Worm (Caenorhabditis elegans) whole organism, young adult: ENCODE data around the gene K04H4.5.

ENCODE experiments used
- C06A6.2 ChIP-seq: fragments of 200-800 bp; sonication (Bioruptor generic); conservative IDR thresholded peaks from 2 replicates; pipeline ENCODE4 v1.3.6; 2022; ENCODE audit warnings: missing genetic modification characterization, missing compliant biosample characterization
- F33H1.4 ChIP-seq: fragments of 200-800 bp; sonication (Bioruptor generic); IDR thresholded peaks from 2 replicates; pipeline ENCODE4 v1.3.6; 2022; ENCODE audit warnings: missing genetic modification reagents, missing genetic modification characterization, missing compliant biosample characterization
- F37B4.10 ChIP-seq: fragments of 200-800 bp; sonication (Bioruptor generic); IDR thresholded peaks from 2 replicates; pipeline ENCODE4 v1.3.6; 2022; ENCODE audit warnings: missing genetic modification characterization, missing compliant biosample characterization
- F49E8.2 ChIP-seq: sonication (generic microtip); optimal IDR thresholded peaks from 3 replicates; lab custom pipeline; 2017; ENCODE audit warnings: missing genetic modification characterization, mild to moderate bottlenecking, missing compliant biosample characterization, antibody characterized with exemption, moderate library complexity; ENCODE audit not compliant: insufficient read depth
- F52B5.7 ChIP-seq: sonication (generic microtip); optimal IDR thresholded peaks from 2 replicates; lab custom pipeline; 2016; ENCODE audit warnings: mild to moderate bottlenecking, missing genetic modification characterization, missing compliant biosample characterization
- ZK185.1 ChIP-seq: sonication (generic microtip); optimal IDR thresholded peaks from 2 replicates; lab custom pipeline; 2016; ENCODE audit warnings: mild to moderate bottlenecking, missing genetic modification characterization, missing compliant biosample characterization; ENCODE audit not compliant: poor library complexity, severe bottlenecking
- ama-1 ChIP-seq, 3 experiments: fragments of 150-350 bp in 1 of 3; sonication (generic microtip) in 2 of 3; optimal IDR thresholded peaks; 2 replicates each; lab custom pipeline; 2014 to 2018; ENCODE audit warnings: missing biosample characterization in 2 of 3, missing genetic modification characterization in 2 of 3, missing genetic modification reagents in 2 of 3
- attf-6 ChIP-seq: fragments of 200-800 bp; sonication (Bioruptor generic); IDR thresholded peaks from 2 replicates; pipeline ENCODE4 v1.3.6; 2022; ENCODE audit warnings: missing genetic modification reagents, missing genetic modification characterization, missing compliant biosample characterization
- ceh-100 ChIP-seq: fragments of 200-800 bp; sonication (Bioruptor generic); IDR thresholded peaks from 2 replicates; pipeline ENCODE4 v1.3.6; 2022; ENCODE audit warnings: missing genetic modification reagents, missing genetic modification characterization, missing compliant biosample characterization
- ceh-58 ChIP-seq: fragments of 200-800 bp; sonication (Bioruptor generic); IDR thresholded peaks from 2 replicates; pipeline ENCODE4 v1.3.6; 2022; ENCODE audit warnings: missing genetic modification characterization, missing compliant biosample characterization
- ceh-91 ChIP-seq: fragments of 200-800 bp; sonication (Bioruptor generic); IDR thresholded peaks from 2 replicates; pipeline ENCODE4 v1.3.6; 2022; ENCODE audit warnings: missing genetic modification reagents, missing genetic modification characterization, missing compliant biosample characterization
- die-1 ChIP-seq: sonication (generic microtip); optimal IDR thresholded peaks from 2 replicates; lab custom pipeline; 2016; ENCODE audit warnings: missing genotype, mild to moderate bottlenecking, missing genetic modification characterization, missing compliant biosample characterization
- dpff-1 ChIP-seq: sonication (generic microtip); optimal IDR thresholded peaks from 2 replicates; lab custom pipeline; 2017; ENCODE audit warnings: mild to moderate bottlenecking, missing genetic modification characterization, missing compliant biosample characterization
- egl-18 ChIP-seq: fragments of 200-800 bp; sonication (Bioruptor generic); IDR thresholded peaks from 2 replicates; pipeline ENCODE4 v1.3.6; 2022; ENCODE audit warnings: missing genetic modification reagents, missing genetic modification characterization, missing compliant biosample characterization
- egl-44 ChIP-seq: fragments of 200-800 bp; sonication (Bioruptor generic); IDR thresholded peaks from 2 replicates; pipeline ENCODE4 v1.3.6; 2022; ENCODE audit warnings: missing genetic modification reagents, missing genetic modification characterization, missing compliant biosample characterization
- ekl-4 ChIP-seq: fragments of 200-800 bp; sonication (Bioruptor generic); IDR thresholded peaks from 2 replicates; pipeline ENCODE4 v1.3.6; 2022; ENCODE audit warnings: missing genetic modification reagents, missing genetic modification characterization, missing compliant biosample characterization
- gei-17 ChIP-seq: fragments of 200-800 bp; sonication (Bioruptor generic); optimal IDR thresholded peaks from 2 replicates; lab custom pipeline; 2018; ENCODE audit warnings: mild to moderate bottlenecking, missing genetic modification characterization, missing compliant biosample characterization
- hlh-12 ChIP-seq: sonication (generic microtip); optimal IDR thresholded peaks from 2 replicates; lab custom pipeline; 2016; ENCODE audit warnings: missing genetic modification characterization, missing compliant biosample characterization
- hlh-26 ChIP-seq: fragments of 200-800 bp; sonication (Bioruptor generic); conservative IDR thresholded peaks from 2 replicates; pipeline ENCODE4 v1.3.6; 2022; ENCODE audit warnings: missing genetic modification reagents, missing genetic modification characterization, missing compliant biosample characterization
- hmg-1.2 ChIP-seq: fragments of 200-800 bp; sonication (Bioruptor generic); IDR thresholded peaks from 2 replicates; pipeline ENCODE4 v1.3.6; 2022; ENCODE audit warnings: missing genetic modification reagents, missing genetic modification characterization, missing compliant biosample characterization
- hrde-1 ChIP-seq: sonication (generic microtip); optimal IDR thresholded peaks from 2 replicates; lab custom pipeline; 2016; ENCODE audit warnings: missing genetic modification characterization, mild to moderate bottlenecking, missing compliant biosample characterization, moderate library complexity, missing genotype, missing genetic modification reagents, borderline replicate concordance
- hsf-1 ChIP-seq: fragments of 200-800 bp; sonication (Bioruptor generic); IDR thresholded peaks from 2 replicates; pipeline ENCODE4 v1.3.6; 2022; ENCODE audit warnings: missing genetic modification reagents, missing genetic modification characterization, missing compliant biosample characterization
- lag-1 ChIP-seq: fragments of 200-800 bp; sonication (Bioruptor generic); IDR thresholded peaks from 2 replicates; pipeline ENCODE4 v1.3.6; 2022; ENCODE audit warnings: missing genetic modification reagents, missing genetic modification characterization, missing compliant biosample characterization
- let-607 ChIP-seq, 2 experiments: fragments of 200-800 bp in 1 of 2; sonication (Bioruptor generic) in 1 of 2; sonication (generic microtip) in 1 of 2; optimal IDR thresholded peaks; 2 replicates each; lab custom pipeline; 2016 to 2018; ENCODE audit warnings: mild to moderate bottlenecking in 2 of 2, missing compliant biosample characterization in 2 of 2, missing genetic modification characterization in 2 of 2, moderate library complexity in 2 of 2, missing genotype in 1 of 2
- lin-35 ChIP-seq, 3 experiments: fragments of 150-350 bp in 2 of 3; sonication (generic microtip) in 1 of 3; optimal IDR thresholded peaks; 2 replicates each; lab custom pipeline; 2014 to 2018; ENCODE audit warnings: missing biosample characterization in 3 of 3, missing genetic modification characterization in 3 of 3, missing genetic modification reagents in 3 of 3
- lsl-1 ChIP-seq: fragments of 200-800 bp; sonication (Bioruptor generic); optimal IDR thresholded peaks from 2 replicates; lab custom pipeline; 2018; ENCODE audit warnings: mild to moderate bottlenecking, missing genetic modification characterization, moderate library complexity, missing compliant biosample characterization
- madf-10 ChIP-seq: sonication (generic microtip); optimal IDR thresholded peaks from 2 replicates; lab custom pipeline; 2016; ENCODE audit warnings: mild to moderate bottlenecking, missing genetic modification characterization, missing compliant biosample characterization
- madf-3 ChIP-seq: fragments of 200-800 bp; sonication (Bioruptor generic); IDR thresholded peaks from 2 replicates; pipeline ENCODE4 v1.3.6; 2022; ENCODE audit warnings: missing genetic modification reagents, missing genetic modification characterization, missing compliant biosample characterization
- madf-8 ChIP-seq: fragments of 200-800 bp; sonication (Bioruptor generic); conservative IDR thresholded peaks from 2 replicates; pipeline ENCODE4 v1.3.6; 2022; ENCODE audit warnings: missing genetic modification reagents, missing genetic modification characterization, missing compliant biosample characterization
- mcd-1 ChIP-seq: fragments of 200-800 bp; sonication (Bioruptor generic); IDR thresholded peaks from 2 replicates; pipeline ENCODE4 v1.3.6; 2022; ENCODE audit warnings: missing genetic modification reagents, missing genetic modification characterization, missing compliant biosample characterization
- nhr-80 ChIP-seq: sonication (generic microtip); optimal IDR thresholded peaks from 2 replicates; lab custom pipeline; 2016; ENCODE audit warnings: missing genetic modification characterization, missing compliant biosample characterization
- pha-4 ChIP-seq: fragments of 150-350 bp; sonication (generic microtip); optimal IDR thresholded peaks from 2 replicates; lab custom pipeline; 2014; ENCODE audit warnings: missing biosample characterization, missing genetic modification reagents, missing genetic modification characterization
- rcor-1 ChIP-seq: fragments of 200-800 bp; sonication (Bioruptor generic); IDR thresholded peaks from 2 replicates; pipeline ENCODE4 v1.3.6; 2022; ENCODE audit warnings: missing genetic modification reagents, missing genetic modification characterization, missing compliant biosample characterization
- rpc-1 ChIP-seq, 2 experiments: fragments of 150-350 bp in 1 of 2; sonication (generic microtip) in 1 of 2; optimal IDR thresholded peaks; 2 replicates each; lab custom pipeline; 2014 to 2018; ENCODE audit warnings: missing biosample characterization in 1 of 2, missing genetic modification characterization in 1 of 2, missing genetic modification reagents in 1 of 2, missing genotype in 1 of 2
- sdz-38 ChIP-seq: sonication (generic microtip); optimal IDR thresholded peaks from 2 replicates; lab custom pipeline; 2016; ENCODE audit warnings: missing genotype, missing genetic modification characterization, missing compliant biosample characterization
- snpc-3.4 ChIP-seq: sonication (generic microtip); optimal IDR thresholded peaks from 2 replicates; lab custom pipeline; 2017; ENCODE audit warnings: missing genetic modification characterization, mild to moderate bottlenecking, missing compliant biosample characterization, antibody characterized with exemption, moderate library complexity, missing genotype, missing genetic modification reagents
- sptf-2 ChIP-seq: fragments of 200-800 bp; sonication (Bioruptor generic); optimal IDR thresholded peaks from 2 replicates; lab custom pipeline; 2018; ENCODE audit warnings: mild to moderate bottlenecking, missing genetic modification characterization, missing compliant biosample characterization
- tlf-1 ChIP-seq: fragments of 200-800 bp; sonication (Bioruptor generic); optimal IDR thresholded peaks from 2 replicates; lab custom pipeline; 2018; ENCODE audit warnings: mild to moderate bottlenecking, missing genetic modification characterization, missing compliant biosample characterization
- unc-130 ChIP-seq: sonication (generic microtip); optimal IDR thresholded peaks from 2 replicates; lab custom pipeline; 2016; ENCODE audit warnings: missing genetic modification reagents, missing genetic modification characterization, missing compliant biosample characterization
- zfh-2 ChIP-seq: fragments of 200-800 bp; sonication (Bioruptor generic); conservative IDR thresholded peaks from 2 replicates; pipeline ENCODE4 v1.3.6; 2022; ENCODE audit warnings: missing genetic modification reagents, missing genetic modification characterization, missing compliant biosample characterization
- ztf-26 ChIP-seq: sonication (generic microtip); optimal IDR thresholded peaks from 2 replicates; lab custom pipeline; 2017; ENCODE audit warnings: missing genetic modification characterization, missing compliant biosample characterization
- ztf-6 ChIP-seq: fragments of 200-800 bp; sonication (Bioruptor generic); IDR thresholded peaks from 2 replicates; pipeline ENCODE4 v1.3.6; 2022; ENCODE audit warnings: missing genetic modification reagents, missing genetic modification characterization, missing compliant biosample characterization

K04H4.5 gene

DNA sequence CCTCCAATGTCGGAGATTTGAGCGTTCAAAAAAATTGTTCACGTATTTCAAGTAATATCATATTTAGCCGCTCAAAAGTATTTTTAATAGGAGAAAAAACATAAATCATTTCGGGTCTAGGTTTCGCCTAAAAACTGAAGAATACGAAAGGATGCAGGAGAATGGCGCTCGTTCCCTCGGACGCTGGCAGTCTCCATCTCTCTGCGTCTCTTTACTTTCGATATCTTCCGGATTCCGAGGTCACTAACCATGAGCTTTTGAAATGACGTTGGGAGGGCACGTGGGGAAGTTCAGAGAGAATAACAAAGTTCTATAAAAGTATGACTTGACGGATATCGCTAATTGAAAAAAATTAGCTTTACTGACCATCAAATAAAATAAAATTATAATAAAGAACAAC, 31.8 kb downstream of the K04H4.5 start (continued):
- TF ChIP-seq die-1 (tag; lab: Kevin White, UChicago) = no peak
- TF ChIP-seq rcor-1 (GFP tag; lab: Robert Waterston, UW) = 0 out of 2 replicates have a peak, but pooled peaks have one; percentile 7
- TF ChIP-seq unc-130 (GFP tag; lab: Kevin White, UChicago) = no peak
- 0 out of 2 replicates have a peak, but pooled peaks have one; percentile 30 for TF ChIP-seq ceh-100
- peak; percentile 61 for TF ChIP-seq attf-6
- TF ChIP-seq pha-4 = no peak
- TF ChIP-seq sptf-2 (GFP tag; lab: Kevin White, UChicago) = no peak
- TF ChIP-seq lag-1 (GFP tag; lab: Robert Waterston, UW) = no peak
- TF ChIP-seq F49E8.2 (tag; lab: Kevin White, UChicago) = peak; percentile 23
- TF ChIP-seq madf-8 (GFP tag; lab: Robert Waterston, UW) = peak; percentile 46
- no peak for TF ChIP-seq ama-1 (optimal IDR thresholded peaks at IDR 0.05; lab: Kevin White, UChicago)
- no peak for TF ChIP-seq ama-1 (GFP tag; optimal IDR thresholded peaks at IDR 0.05; lab: Kevin White, UChicago)
- no peak for TF ChIP-seq ceh-58 (GFP tag; lab: Robert Waterston, UW)
- TF ChIP-seq ztf-26 (tag; lab: Kevin White, UChicago) = no peak
- no peak for TF ChIP-seq sdz-38 (tag; lab: Kevin White, UChicago)
- TF ChIP-seq snpc-3.4 (tag; lab: Kevin White, UChicago) = peak; percentile 54
- TF ChIP-seq F37B4.10 (GFP tag; lab: Robert Waterston, UW) = no peak
- no peak for TF ChIP-seq hlh-12 (tag; lab: Kevin White, UChicago)
- TF ChIP-seq hmg-1.2 (GFP tag; lab: Robert Waterston, UW) = peak; percentile 41; the same call in 1 of the 2 replicates
- TF ChIP-seq mcd-1 (GFP tag; lab: Robert Waterston, UW) = peak; percentile 38; the same call in 1 of the 2 replicates
- TF ChIP-seq ZK185.1 = no peak
- TF ChIP-seq ceh-91 (GFP tag; lab: Robert Waterston, UW) = no peak
- TF ChIP-seq nhr-80 (tag; lab: Kevin White, UChicago) = no peak
- TF ChIP-seq dpff-1 = no peak
- no peak for TF ChIP-seq C06A6.2
- no peak for TF ChIP-seq F52B5.7 (tag; lab: Kevin White, UChicago)
- TF ChIP-seq hrde-1 (tag; lab: Kevin White, UChicago) = peak; percentile 23
- no peak for TF ChIP-seq madf-10 (tag; lab: Kevin White, UChicago)
- TF ChIP-seq rpc-1 (optimal IDR thresholded peaks at IDR 0.05; lab: Kevin White, UChicago) = no peak
- no peak for TF ChIP-seq rpc-1 (tag; optimal IDR thresholded peaks at IDR 0.05; lab: Kevin White, UChicago)
- TF ChIP-seq hsf-1 = peak; percentile 73; the same call in 1 of the 2 replicates
- TF ChIP-seq tlf-1 (GFP tag; lab: Kevin White, UChicago) = peak; percentile 22
- TF ChIP-seq egl-18 (GFP tag; lab: Robert Waterston, UW) = no peak
- no peak for TF ChIP-seq egl-44 (GFP tag; lab: Robert Waterston, UW)
- no peak for TF ChIP-seq let-607 (tag; optimal IDR thresholded peaks at IDR 0.05; lab: Kevin White, UChicago)
- peak; percentile 48; the same call in 1 of the 2 replicates for TF ChIP-seq madf-3 (GFP tag; lab: Robert Waterston, UW)
- peak in 1 of 3 experiments; percentile 25 for TF ChIP-seq lin-35 (GFP tag; optimal IDR thresholded peaks at IDR 0.05; lab: Kevin White, UChicago)
- TF ChIP-seq F33H1.4 (GFP tag; lab: Robert Waterston, UW) = 0 out of 2 replicates have a peak, but pooled peaks have one; percentile 13
- no peak for TF ChIP-seq ztf-6
- no peak for TF ChIP-seq lsl-1 (GFP tag; lab: Kevin White, UChicago)
- no peak for TF ChIP-seq gei-17 (GFP tag; lab: Kevin White, UChicago)
- peak; percentile 62; the same call in 1 of the 2 replicates for TF ChIP-seq ekl-4 (GFP tag; lab: Robert Waterston, UW)
- TF ChIP-seq hlh-26 = no peak
- 0 out of 2 replicates have a peak, but pooled peaks have one; percentile 30 for TF ChIP-seq zfh-2 (GFP tag; lab: Robert Waterston, UW)
